Fruit fly (Drosophila melanogaster): ENCODE results near the gene tara.

tara gene

dm6 chr3R:16256135-16256534 is 30.7 kb downstream of the tara start (continued):
- TF ChIP-seq crp (GFP tag; optimal IDR thresholded peaks at IDR 0.05) = no peak
- no peak for TF ChIP-seq CG3281 (GFP tag; optimal IDR thresholded peaks at IDR 0.05)
- TF ChIP-seq run (tag; optimal IDR thresholded peaks at IDR 0.05) = no peak
- no peak for TF ChIP-seq Dip3 (GFP tag; optimal IDR thresholded peaks at IDR 0.05)
- TF ChIP-seq yki (optimal IDR thresholded peaks at IDR 0.05) = no peak
- TF ChIP-seq CG10274 (GFP tag; optimal IDR thresholded peaks at IDR 0.05) = no peak
- TF ChIP-seq CG9817 (tag; optimal IDR thresholded peaks at IDR 0.05) = no peak
- TF ChIP-seq nmo (GFP tag; optimal IDR thresholded peaks at IDR 0.05) = no peak
- no peak for TF ChIP-seq corto (GFP tag; optimal IDR thresholded peaks at IDR 0.05)
- TF ChIP-seq CG14441 (GFP tag; IDR thresholded peaks at IDR 0.05) = no peak
- TF ChIP-seq CG4820 (GFP tag; optimal IDR thresholded peaks at IDR 0.05) = no peak
- no peak for TF ChIP-seq zen2 (GFP tag; IDR thresholded peaks at IDR 0.05; ENCODE audit: partially characterized antibody)
- TF ChIP-seq grau (tag; optimal IDR thresholded peaks at IDR 0.05) = no peak
- no peak for TF ChIP-seq pb (GFP tag; optimal IDR thresholded peaks at IDR 0.05)
- no peak for TF ChIP-seq CG6254 (GFP tag; optimal IDR thresholded peaks at IDR 0.05)
- no peak for TF ChIP-seq Tbp (GFP tag; optimal IDR thresholded peaks at IDR 0.05)
- TF ChIP-seq Lim3 (GFP tag; IDR thresholded peaks at IDR 0.05) = no peak
- TF ChIP-seq CG12104 (GFP tag; optimal IDR thresholded peaks at IDR 0.05) = no peak
- TF ChIP-seq Xrp1 (GFP tag; IDR thresholded peaks at IDR 0.05) = no peak
- no peak for TF ChIP-seq CG7987 (GFP tag; optimal IDR thresholded peaks at IDR 0.05)
- no peak for TF ChIP-seq Ssrp (tag; optimal IDR thresholded peaks at IDR 0.05)
- TF ChIP-seq btn (GFP tag; optimal IDR thresholded peaks at IDR 0.05) = no peak
- no peak for TF ChIP-seq sqz (GFP tag; optimal IDR thresholded peaks at IDR 0.05)
- TF ChIP-seq CG4282 (GFP tag; optimal IDR thresholded peaks at IDR 0.05) = no peak
- no peak for TF ChIP-seq gt (GFP tag; IDR thresholded peaks at IDR 0.05)
- no peak for TF ChIP-seq fd3F (GFP tag; optimal IDR thresholded peaks at IDR 0.05)
- no peak for TF ChIP-seq E2f1 (GFP tag; IDR thresholded peaks at IDR 0.05)
- no peak for TF ChIP-seq ATbp (GFP tag; optimal IDR thresholded peaks at IDR 0.05)
- no peak for TF ChIP-seq hbn (GFP tag; IDR thresholded peaks at IDR 0.05; ENCODE audit: partially characterized antibody)
- no peak for TF ChIP-seq B-H1 (GFP tag; IDR thresholded peaks at IDR 0.05)
- no peak for TF ChIP-seq luna (GFP tag; optimal IDR thresholded peaks at IDR 0.05)
- TF ChIP-seq CG7357 (GFP tag; IDR thresholded peaks at IDR 0.05) = no peak
- no peak for TF ChIP-seq Eip74EF (GFP tag; optimal IDR thresholded peaks at IDR 0.05)
- TF ChIP-seq pho (GFP tag; optimal IDR thresholded peaks at IDR 0.05) = no peak
- peak; percentile 97 for TF ChIP-seq pros (GFP tag; optimal IDR thresholded peaks at IDR 0.05)
- TF ChIP-seq Taf1 (GFP tag; IDR thresholded peaks at IDR 0.05) = no peak
- no peak for TF ChIP-seq Hr3 (GFP tag; optimal IDR thresholded peaks at IDR 0.05)
- TF ChIP-seq nerfin-2 (GFP tag; IDR thresholded peaks at IDR 0.05; ENCODE audit: partially characterized antibody) = no peak
- no peak for TF ChIP-seq CG8924 (tag; optimal IDR thresholded peaks at IDR 0.05)
- no peak for TF ChIP-seq Vsx1 (GFP tag; optimal IDR thresholded peaks at IDR 0.05)
- TF ChIP-seq D19A (tag; optimal IDR thresholded peaks at IDR 0.05) = no peak
- 0 out of 3 replicates have a peak, but pooled peaks have one; percentile 5 for TF ChIP-seq zfh1 (GFP tag; IDR thresholded peaks at IDR 0.05)
- no peak for TF ChIP-seq dmrt99B (tag; optimal IDR thresholded peaks at IDR 0.05)
- no peak for TF ChIP-seq ab (GFP tag; optimal IDR thresholded peaks at IDR 0.05)
- TF ChIP-seq Ets65A (GFP tag) = no peak
- no peak for TF ChIP-seq bowl (GFP tag; IDR thresholded peaks at IDR 0.05)
- TF ChIP-seq Oli (tag; optimal IDR thresholded peaks at IDR 0.05) = no peak
- no peak for TF ChIP-seq Usf (GFP tag; optimal IDR thresholded peaks at IDR 0.05)
- no peak for TF ChIP-seq tin (GFP tag; optimal IDR thresholded peaks at IDR 0.05)
- no peak for TF ChIP-seq Dref (GFP tag; IDR thresholded peaks at IDR 0.05)
- no peak for TF ChIP-seq aop (GFP tag; IDR thresholded peaks at IDR 0.05)
- TF ChIP-seq sr (GFP tag; IDR thresholded peaks at IDR 0.05) = peak; percentile 97
- no peak for TF ChIP-seq CG10321 (GFP tag; IDR thresholded peaks at IDR 0.05)
